Worm (Caenorhabditis elegans) whole organism, young adult: ENCODE results near the gene C16A11.7.
A peak's percentile ranks its signal among the peaks of the same experiment; 100 is the strongest.

Experiments
- B0035.1 ChIP-seq: sonication (generic microtip); optimal IDR thresholded peaks from 2 replicates; lab custom pipeline; 2016; ENCODE audit warnings: missing genetic modification characterization, mild to moderate bottlenecking, missing compliant biosample characterization, missing genotype, missing genetic modification reagents
- C06A6.2 ChIP-seq: fragments of 200-800 bp; sonication (Bioruptor generic); conservative IDR thresholded peaks from 2 replicates; pipeline ENCODE4 v1.3.6; 2022; ENCODE audit warnings: missing genetic modification characterization, missing compliant biosample characterization
- F22D6.2 ChIP-seq: sonication (generic microtip); optimal IDR thresholded peaks from 2 replicates; lab custom pipeline; 2016; ENCODE audit warnings: mild to moderate bottlenecking, missing genetic modification characterization, missing compliant biosample characterization
- F57A8.1 ChIP-seq: fragments of 200-800 bp; sonication (Bioruptor generic); optimal IDR thresholded peaks from 2 replicates; lab custom pipeline; 2018; ENCODE audit warnings: mild to moderate bottlenecking, missing genetic modification characterization, moderate library complexity, missing compliant biosample characterization
- F57C9.4 ChIP-seq: sonication (generic microtip); optimal IDR thresholded peaks from 2 replicates; lab custom pipeline; 2017; ENCODE audit warnings: mild to moderate bottlenecking, missing genetic modification characterization, missing compliant biosample characterization
- Y79H2A.3 ChIP-seq: fragments of 200-800 bp; sonication (Bioruptor generic); conservative IDR thresholded peaks from 2 replicates; pipeline ENCODE4 v1.3.6; 2022; ENCODE audit warnings: missing genetic modification reagents, missing genetic modification characterization, missing compliant biosample characterization
- akir-1 ChIP-seq: fragments of 200-800 bp; sonication (Bioruptor generic); optimal IDR thresholded peaks from 2 replicates; lab custom pipeline; 2018; ENCODE audit warnings: mild to moderate bottlenecking, missing genetic modification characterization, moderate library complexity, missing compliant biosample characterization
- ama-1 ChIP-seq, 3 experiments: fragments of 150-350 bp in 1 of 3; sonication (generic microtip) in 2 of 3; optimal IDR thresholded peaks; 2 replicates each; lab custom pipeline; 2014 to 2018; ENCODE audit warnings: missing biosample characterization in 2 of 3, missing genetic modification characterization in 2 of 3, missing genetic modification reagents in 2 of 3
- ccch-3 ChIP-seq: fragments of 200-800 bp; sonication (Bioruptor generic); optimal IDR thresholded peaks from 2 replicates; lab custom pipeline; 2018; ENCODE audit warnings: mild to moderate bottlenecking, missing genetic modification characterization, missing compliant biosample characterization
- cebp-1 ChIP-seq, 2 experiments: fragments of 200-800 bp in 1 of 2; sonication (Bioruptor generic) in 1 of 2; sonication (generic microtip) in 1 of 2; IDR thresholded peaks in 1 of 2; optimal IDR thresholded peaks in 1 of 2; 2 replicates each; pipeline versions ENCODE4 v1.3.6 to Lab custom; 2017 to 2022; ENCODE audit warnings: missing compliant biosample characterization in 2 of 2, missing genetic modification characterization in 2 of 2, mild to moderate bottlenecking in 1 of 2, missing genetic modification reagents in 1 of 2, moderate library complexity in 1 of 2
- ceh-100 ChIP-seq: fragments of 200-800 bp; sonication (Bioruptor generic); IDR thresholded peaks from 2 replicates; pipeline ENCODE4 v1.3.6; 2022; ENCODE audit warnings: missing genetic modification reagents, missing genetic modification characterization, missing compliant biosample characterization
- ceh-40 ChIP-seq: fragments of 200-800 bp; sonication (Bioruptor generic); IDR thresholded peaks from 2 replicates; pipeline ENCODE4 v1.3.6; 2022; ENCODE audit warnings: missing genetic modification characterization, missing compliant biosample characterization
- ceh-58 ChIP-seq: fragments of 200-800 bp; sonication (Bioruptor generic); IDR thresholded peaks from 2 replicates; pipeline ENCODE4 v1.3.6; 2022; ENCODE audit warnings: missing genetic modification characterization, missing compliant biosample characterization
- ceh-79 ChIP-seq: sonication (generic microtip); optimal IDR thresholded peaks from 2 replicates; lab custom pipeline; 2017; ENCODE audit warnings: mild to moderate bottlenecking, missing genetic modification characterization, missing compliant biosample characterization
- ceh-91 ChIP-seq: fragments of 200-800 bp; sonication (Bioruptor generic); IDR thresholded peaks from 2 replicates; pipeline ENCODE4 v1.3.6; 2022; ENCODE audit warnings: missing genetic modification reagents, missing genetic modification characterization, missing compliant biosample characterization
- dox-1 ChIP-seq: fragments of 200-800 bp; sonication (Bioruptor generic); IDR thresholded peaks from 2 replicates; pipeline ENCODE4 v1.3.6; 2022; ENCODE audit warnings: missing genetic modification reagents, missing genetic modification characterization, missing compliant biosample characterization
- dpl-1 ChIP-seq: fragments of 150-350 bp; optimal IDR thresholded peaks from 2 replicates; lab custom pipeline; 2014; ENCODE audit warnings: missing biosample characterization, missing genetic modification reagents, missing genetic modification characterization
- efl-1 ChIP-seq: fragments of 150-350 bp; optimal IDR thresholded peaks from 2 replicates; lab custom pipeline; 2014; ENCODE audit warnings: missing biosample characterization, missing genetic modification reagents, missing genetic modification characterization
- egl-44 ChIP-seq: fragments of 200-800 bp; sonication (Bioruptor generic); IDR thresholded peaks from 2 replicates; pipeline ENCODE4 v1.3.6; 2022; ENCODE audit warnings: missing genetic modification reagents, missing genetic modification characterization, missing compliant biosample characterization
- lag-1 ChIP-seq: fragments of 200-800 bp; sonication (Bioruptor generic); IDR thresholded peaks from 2 replicates; pipeline ENCODE4 v1.3.6; 2022; ENCODE audit warnings: missing genetic modification reagents, missing genetic modification characterization, missing compliant biosample characterization
- let-526 ChIP-seq: fragments of 200-800 bp; sonication (Bioruptor generic); IDR thresholded peaks from 2 replicates; pipeline ENCODE4 v1.3.6; 2022; ENCODE audit warnings: missing genetic modification reagents, missing genetic modification characterization, missing compliant biosample characterization
- let-607 ChIP-seq, 2 experiments: fragments of 200-800 bp in 1 of 2; sonication (Bioruptor generic) in 1 of 2; sonication (generic microtip) in 1 of 2; optimal IDR thresholded peaks; 2 replicates each; lab custom pipeline; 2016 to 2018; ENCODE audit warnings: mild to moderate bottlenecking in 2 of 2, missing compliant biosample characterization in 2 of 2, missing genetic modification characterization in 2 of 2, moderate library complexity in 2 of 2, missing genotype in 1 of 2
- lin-26 ChIP-seq: fragments of 200-800 bp; sonication (Bioruptor generic); IDR thresholded peaks from 2 replicates; pipeline ENCODE4 v1.3.6; 2022; ENCODE audit warnings: missing genetic modification reagents, missing genetic modification characterization, missing compliant biosample characterization
- lin-40 ChIP-seq: sonication (generic microtip); optimal IDR thresholded peaks from 2 replicates; lab custom pipeline; 2016; ENCODE audit warnings: missing genetic modification characterization, mild to moderate bottlenecking, missing compliant biosample characterization, missing genotype, missing genetic modification reagents
- lin-54 ChIP-seq: fragments of 200-800 bp; sonication (Bioruptor generic); optimal IDR thresholded peaks from 2 replicates; lab custom pipeline; 2018; ENCODE audit warnings: mild to moderate bottlenecking, missing genetic modification characterization, missing compliant biosample characterization
- lsl-1 ChIP-seq: fragments of 200-800 bp; sonication (Bioruptor generic); optimal IDR thresholded peaks from 2 replicates; lab custom pipeline; 2018; ENCODE audit warnings: mild to moderate bottlenecking, missing genetic modification characterization, moderate library complexity, missing compliant biosample characterization
- madf-6 ChIP-seq: fragments of 200-800 bp; sonication (Bioruptor generic); IDR thresholded peaks from 2 replicates; pipeline ENCODE4 v1.3.6; 2022; ENCODE audit warnings: missing genetic modification reagents, missing genetic modification characterization, missing compliant biosample characterization
- madf-8 ChIP-seq: fragments of 200-800 bp; sonication (Bioruptor generic); conservative IDR thresholded peaks from 2 replicates; pipeline ENCODE4 v1.3.6; 2022; ENCODE audit warnings: missing genetic modification reagents, missing genetic modification characterization, missing compliant biosample characterization
- mcd-1 ChIP-seq: fragments of 200-800 bp; sonication (Bioruptor generic); IDR thresholded peaks from 2 replicates; pipeline ENCODE4 v1.3.6; 2022; ENCODE audit warnings: missing genetic modification reagents, missing genetic modification characterization, missing compliant biosample characterization
- mes-4 ChIP-seq: sonication (generic microtip); optimal IDR thresholded peaks from 2 replicates; lab custom pipeline; 2016; ENCODE audit warnings: missing genotype, missing genetic modification characterization, missing compliant biosample characterization
- mxl-1 ChIP-seq: sonication (generic microtip); optimal IDR thresholded peaks from 2 replicates; lab custom pipeline; 2016; ENCODE audit warnings: missing genetic modification characterization, missing compliant biosample characterization
- nhr-120 ChIP-seq: fragments of 200-800 bp; sonication (Bioruptor generic); IDR thresholded peaks from 2 replicates; pipeline ENCODE4 v1.3.6; 2022; ENCODE audit warnings: missing genetic modification characterization, missing compliant biosample characterization
- nhr-179 ChIP-seq: sonication (generic microtip); optimal IDR thresholded peaks from 2 replicates; lab custom pipeline; 2016; ENCODE audit warnings: mild to moderate bottlenecking, missing genetic modification characterization, missing compliant biosample characterization
- nhr-80 ChIP-seq: sonication (generic microtip); optimal IDR thresholded peaks from 2 replicates; lab custom pipeline; 2016; ENCODE audit warnings: missing genetic modification characterization, missing compliant biosample characterization
- pha-4 ChIP-seq: fragments of 150-350 bp; sonication (generic microtip); optimal IDR thresholded peaks from 2 replicates; lab custom pipeline; 2014; ENCODE audit warnings: missing biosample characterization, missing genetic modification reagents, missing genetic modification characterization
- rcor-1 ChIP-seq: fragments of 200-800 bp; sonication (Bioruptor generic); IDR thresholded peaks from 2 replicates; pipeline ENCODE4 v1.3.6; 2022; ENCODE audit warnings: missing genetic modification reagents, missing genetic modification characterization, missing compliant biosample characterization
- rec-8 ChIP-seq, 2 experiments: sonication (generic microtip); optimal IDR thresholded peaks; 2 replicates each; lab custom pipeline; 2016; ENCODE audit warnings: mild to moderate bottlenecking in 2 of 2, missing genetic modification characterization in 2 of 2, missing genetic modification reagents in 2 of 2, missing genotype in 2 of 2, missing biosample characterization in 1 of 2, missing compliant biosample characterization in 1 of 2, moderate library complexity in 1 of 2
- snpc-3.4 ChIP-seq: sonication (generic microtip); optimal IDR thresholded peaks from 2 replicates; lab custom pipeline; 2017; ENCODE audit warnings: missing genetic modification characterization, mild to moderate bottlenecking, missing compliant biosample characterization, antibody characterized with exemption, moderate library complexity, missing genotype, missing genetic modification reagents
- snpc-4 ChIP-seq, 5 experiments: fragments of 150-350 bp in 1 of 5; sonication (generic microtip) in 4 of 5; optimal IDR thresholded peaks; 2 replicates each; lab custom pipeline; 2014 to 2018; ENCODE audit warnings: missing genetic modification characterization in 5 of 5, missing biosample characterization in 3 of 5, antibody characterized with exemption in 2 of 5, mild to moderate bottlenecking in 2 of 5, missing compliant biosample characterization in 2 of 5, missing genotype in 2 of 5, moderate library complexity in 2 of 5, missing genetic modification reagents in 1 of 5
- somi-1 ChIP-seq: fragments of 200-800 bp; sonication (Bioruptor generic); optimal IDR thresholded peaks from 2 replicates; lab custom pipeline; 2018; ENCODE audit warnings: mild to moderate bottlenecking, missing genetic modification characterization, missing compliant biosample characterization
- sptf-2 ChIP-seq: fragments of 200-800 bp; sonication (Bioruptor generic); optimal IDR thresholded peaks from 2 replicates; lab custom pipeline; 2018; ENCODE audit warnings: mild to moderate bottlenecking, missing genetic modification characterization, missing compliant biosample characterization
- xnd-1 ChIP-seq: sonication (generic microtip); optimal IDR thresholded peaks from 2 replicates; lab custom pipeline; 2016; ENCODE audit warnings: missing genotype, missing genetic modification reagents, missing genetic modification characterization, missing compliant biosample characterization
- ztf-18 ChIP-seq: sonication (generic microtip); optimal IDR thresholded peaks from 2 replicates; lab custom pipeline; 2016; ENCODE audit warnings: missing genotype, mild to moderate bottlenecking, missing genetic modification characterization, missing compliant biosample characterization
- ztf-22 ChIP-seq: fragments of 200-800 bp; sonication (Bioruptor generic); optimal IDR thresholded peaks from 2 replicates; lab custom pipeline; 2018; ENCODE audit warnings: mild to moderate bottlenecking, missing genetic modification characterization, moderate library complexity, missing compliant biosample characterization
- ztf-26 ChIP-seq: sonication (generic microtip); optimal IDR thresholded peaks from 2 replicates; lab custom pipeline; 2017; ENCODE audit warnings: missing genetic modification characterization, missing compliant biosample characterization
- ztf-28 ChIP-seq: fragments of 200-800 bp; sonication (Bioruptor generic); IDR thresholded peaks from 2 replicates; pipeline ENCODE4 v1.3.6; 2022; ENCODE audit warnings: missing genetic modification reagents, missing genetic modification characterization, missing compliant biosample characterization
- ztf-6 ChIP-seq: fragments of 200-800 bp; sonication (Bioruptor generic); IDR thresholded peaks from 2 replicates; pipeline ENCODE4 v1.3.6; 2022; ENCODE audit warnings: missing genetic modification reagents, missing genetic modification characterization, missing compliant biosample characterization

C16A11.7 gene

DNA sequence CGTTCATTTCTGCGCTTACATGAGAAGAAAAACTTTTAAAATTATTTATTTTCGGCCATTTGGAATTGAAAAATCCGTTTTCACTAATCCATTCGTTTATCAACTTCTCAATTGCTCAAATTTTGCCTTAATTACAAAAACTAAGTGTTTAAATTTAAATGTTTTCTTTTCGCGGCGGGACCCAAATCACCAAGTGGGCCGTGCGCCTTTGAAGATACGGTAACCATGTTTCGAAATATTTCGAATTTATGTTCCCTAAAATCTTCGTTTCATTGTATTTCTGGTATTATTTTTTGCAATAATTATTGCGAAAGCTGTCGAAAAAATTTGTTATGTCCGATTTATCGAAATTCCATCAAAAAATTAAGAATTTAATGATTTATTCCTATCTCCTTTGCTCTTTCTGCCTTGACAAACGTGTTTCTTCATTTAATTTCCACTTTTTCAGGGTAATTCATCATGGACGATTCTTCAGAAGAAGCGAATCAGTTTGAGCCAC, 30.1 kb downstream of the C16A11.7 start, which contains the start of gene C16A11.4:
Gene C16A11.4 (plus strand): TSS at position 449 of the 499 bp plus-strand sequence.
- no peak for TF ChIP-seq ama-1 (optimal IDR thresholded peaks at IDR 0.05; lab: Kevin White, UChicago)
- no peak for TF ChIP-seq ama-1 (GFP tag; optimal IDR thresholded peaks at IDR 0.05; lab: Kevin White, UChicago)
- TF ChIP-seq mes-4: no peak
- no peak for TF ChIP-seq ceh-91
- TF ChIP-seq ceh-40 (GFP tag; lab: Robert Waterston, UW): no peak
- TF ChIP-seq lsl-1 (GFP tag; lab: Kevin White, UChicago): peak; percentile 84
- TF ChIP-seq xnd-1: peak; percentile 87
- no peak for TF ChIP-seq F57A8.1 (GFP tag; lab: Kevin White, UChicago)
- peak; percentile 6; the same call in 1 of the 2 replicates for TF ChIP-seq dox-1
- TF ChIP-seq let-607 (tag; optimal IDR thresholded peaks at IDR 0.05; lab: Kevin White, UChicago): no peak
- TF ChIP-seq nhr-80 (tag; lab: Kevin White, UChicago): no peak
- TF ChIP-seq lag-1 (GFP tag; lab: Robert Waterston, UW): no peak
- no peak for TF ChIP-seq egl-44
- TF ChIP-seq C06A6.2 (GFP tag; lab: Robert Waterston, UW): no peak
- TF ChIP-seq ztf-6: no peak
- no peak for TF ChIP-seq ceh-58
- TF ChIP-seq ceh-100: no peak
- peak; percentile 86 for TF ChIP-seq madf-6 (GFP tag; lab: Robert Waterston, UW)
- no peak for TF ChIP-seq snpc-4 (GFP tag; optimal IDR thresholded peaks at IDR 0.05; lab: Kevin White, UChicago)
- peak in 1 of 4 experiments; percentile 33 for TF ChIP-seq snpc-4 (tag; optimal IDR thresholded peaks at IDR 0.05; lab: Kevin White, UChicago)
- TF ChIP-seq snpc-3.4 (tag; lab: Kevin White, UChicago): peak; percentile 70
- no peak for TF ChIP-seq lin-26
- TF ChIP-seq ztf-28 (GFP tag; lab: Robert Waterston, UW): no peak
- no peak for TF ChIP-seq ztf-26 (tag; lab: Kevin White, UChicago)
- TF ChIP-seq somi-1 (GFP tag; lab: Kevin White, UChicago): no peak
- TF ChIP-seq let-526 (GFP tag; lab: Robert Waterston, UW): no peak
- no peak for TF ChIP-seq B0035.1 (tag; lab: Kevin White, UChicago)
- no peak for TF ChIP-seq rec-8 (tag; optimal IDR thresholded peaks at IDR 0.05; lab: Kevin White, UChicago)
- no peak for TF ChIP-seq cebp-1 (GFP tag; IDR thresholded peaks at IDR 0.05; lab: Robert Waterston, UW)
- no peak for TF ChIP-seq cebp-1 (tag; optimal IDR thresholded peaks at IDR 0.05; lab: Kevin White, UChicago)
- no peak for TF ChIP-seq pha-4 (tag; lab: Kevin White, UChicago)
- no peak for TF ChIP-seq ccch-3 (GFP tag; lab: Kevin White, UChicago)
- no peak for TF ChIP-seq mxl-1 (tag; lab: Kevin White, UChicago)
- peak; percentile 52 for TF ChIP-seq lin-54 (GFP tag; lab: Kevin White, UChicago)
- no peak for TF ChIP-seq F22D6.2 (tag; lab: Kevin White, UChicago)
- TF ChIP-seq akir-1 (GFP tag; lab: Kevin White, UChicago): no peak
- TF ChIP-seq nhr-120 (GFP tag; lab: Robert Waterston, UW): no peak
- TF ChIP-seq lin-40 (tag; lab: Kevin White, UChicago): no peak
- TF ChIP-seq ztf-18 (tag; lab: Kevin White, UChicago): no peak
- TF ChIP-seq ceh-79 (tag; lab: Kevin White, UChicago): no peak
- peak; percentile 55 for TF ChIP-seq madf-8 (GFP tag; lab: Robert Waterston, UW)
- no peak for TF ChIP-seq nhr-179 (tag; lab: Kevin White, UChicago)
- TF ChIP-seq efl-1: peak; percentile 41
- TF ChIP-seq F57C9.4: no peak
- no peak for TF ChIP-seq Y79H2A.3 (GFP tag; lab: Robert Waterston, UW)
- TF ChIP-seq mcd-1 (GFP tag; lab: Robert Waterston, UW): no peak
- no peak for TF ChIP-seq dpl-1
- no peak for TF ChIP-seq rcor-1 (GFP tag; lab: Robert Waterston, UW)
- no peak for TF ChIP-seq ztf-22 (GFP tag; lab: Kevin White, UChicago)
- TF ChIP-seq sptf-2 (GFP tag; lab: Kevin White, UChicago): no peak
